Worm (Caenorhabditis elegans) whole organism, young adult: Measurements from ENCODE around the gene C16D9.6.

Experiments
- F52B5.7 ChIP-seq: sonication (generic microtip); optimal IDR thresholded peaks from 2 replicates; lab custom pipeline; 2016; ENCODE audit warnings: mild to moderate bottlenecking, missing genetic modification characterization, missing compliant biosample characterization
- ceh-58 ChIP-seq: fragments of 200-800 bp; sonication (Bioruptor generic); IDR thresholded peaks from 2 replicates; pipeline ENCODE4 v1.3.6; 2022; ENCODE audit warnings: missing genetic modification characterization, missing compliant biosample characterization
- snpc-1.1 ChIP-seq: sonication (generic microtip); optimal IDR thresholded peaks from 2 replicates; lab custom pipeline; 2017; ENCODE audit warnings: missing genetic modification characterization, mild to moderate bottlenecking, missing compliant biosample characterization, antibody characterized with exemption, moderate library complexity, missing genotype, missing genetic modification reagents; ENCODE audit not compliant: insufficient read depth
- tlf-1 ChIP-seq: fragments of 200-800 bp; sonication (Bioruptor generic); optimal IDR thresholded peaks from 2 replicates; lab custom pipeline; 2018; ENCODE audit warnings: mild to moderate bottlenecking, missing genetic modification characterization, missing compliant biosample characterization
- unc-62 ChIP-seq: fragments of 150-350 bp; optimal IDR thresholded peaks from 2 replicates; lab custom pipeline; 2014; ENCODE audit warnings: missing biosample characterization, missing genetic modification reagents, missing genetic modification characterization

DNA sequence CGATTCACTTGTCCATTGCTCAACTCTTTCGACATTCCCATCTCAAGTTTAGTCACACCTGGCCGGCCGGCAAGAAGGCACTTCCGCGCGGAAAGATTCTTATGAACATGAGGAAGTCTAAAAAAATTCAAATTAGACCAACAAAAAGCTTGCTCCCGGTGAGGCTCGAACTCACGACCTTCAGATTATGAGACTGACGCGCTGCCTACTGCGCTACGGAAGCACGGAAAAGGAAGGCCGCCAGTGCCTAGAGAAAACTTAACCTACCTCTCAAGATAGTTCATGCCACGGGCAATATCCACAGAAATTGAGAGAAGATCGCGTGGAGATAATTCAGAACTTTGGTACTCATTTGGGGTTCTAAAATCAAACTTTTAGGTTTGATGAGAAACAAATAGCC lies 20.1 kb downstream of the C16D9.6 start:
- TF ChIP-seq tlf-1 (GFP tag; lab: Kevin White, UChicago) (no peak), snpc-1.1 (tag; lab: Kevin White, UChicago) (peak; percentile 53), unc-62 (GFP tag; lab: Kevin White, UChicago) (no peak), F52B5.7 (tag; lab: Kevin White, UChicago) (no peak), ceh-58 (GFP tag; lab: Robert Waterston, UW) (no peak)
